Worm (Caenorhabditis elegans) whole organism, late embryonic: ENCODE measurements around the gene fipr-6.

Experiments used
- ceh-14 ChIP-seq: sonication (generic microtip); optimal IDR thresholded peaks from 2 replicates; lab custom pipeline; 2016; ENCODE audit warnings: missing genotype, missing genetic modification characterization, missing compliant biosample characterization
- ceh-31 ChIP-seq: sonication (generic microtip); optimal IDR thresholded peaks from 2 replicates; lab custom pipeline; 2016; ENCODE audit warnings: missing genetic modification characterization, missing compliant biosample characterization
- che-1 ChIP-seq: sonication (generic microtip); optimal IDR thresholded peaks from 2 replicates; lab custom pipeline; 2016; ENCODE audit warnings: mild to moderate bottlenecking, missing genetic modification characterization, missing compliant biosample characterization
- elt-2 ChIP-seq: sonication (generic microtip); optimal IDR thresholded peaks from 2 replicates; lab custom pipeline; 2016; ENCODE audit warnings: missing genetic modification reagents, missing genetic modification characterization, missing compliant biosample characterization
- nhr-11 ChIP-seq: fragments of 150-350 bp; optimal IDR thresholded peaks from 2 replicates; lab custom pipeline; 2014; ENCODE audit warnings: missing biosample characterization, missing genetic modification characterization
- pha-4 ChIP-seq: fragments of 150-350 bp; optimal IDR thresholded peaks from 2 replicates; lab custom pipeline; 2018; ENCODE audit warnings: missing biosample characterization, missing genetic modification reagents, missing genetic modification characterization

fipr-6 gene

ce11 chrV:10277579-10277978, 46.5 kb downstream of the fipr-6 start, which contains the start of gene lys-1:
Gene lys-1, plus strand, starts transcription at chrV:10277904.
- no peak for TF ChIP-seq pha-4
- peak; percentile 20 for TF ChIP-seq elt-2 (tag; lab: Kevin White, UChicago)

ce11 chrV:10280112-10280511, 49.1 kb downstream of the fipr-6 start:
- TF ChIP-seq elt-2 (tag; lab: Kevin White, UChicago), result peak; percentile 15
- TF ChIP-seq ceh-14, result no peak
- TF ChIP-seq che-1 (tag; lab: Kevin White, UChicago), result no peak
- no peak for TF ChIP-seq ceh-31
- no peak for TF ChIP-seq nhr-11 (tag; lab: Kevin White, UChicago)
